Worm (Caenorhabditis elegans): ENCODE measurements around the gene T22G5.3.

T22G5.3 gene

ce11 chrV:13923851-13924250, 43.1 kb downstream of the T22G5.3 start, which contains the start of gene srxa-11:
Gene srxa-11 (plus strand): TSS chrV:13924151.
- no peak for TF ChIP-seq aly-1 (tag; optimal IDR thresholded peaks at IDR 0.05)
- TF ChIP-seq sea-1 (GFP tag; conservative IDR thresholded peaks at IDR 0.05) = no peak
- no peak for TF ChIP-seq tbx-37 (GFP tag; conservative IDR thresholded peaks at IDR 0.05)
- TF ChIP-seq hmg-4 (GFP tag; optimal IDR thresholded peaks at IDR 0.05) = no peak
- TF ChIP-seq F13C5.2 (tag; optimal IDR thresholded peaks at IDR 0.05) = no peak
- TF ChIP-seq hmbx-1 (tag; optimal IDR thresholded peaks at IDR 0.05) = no peak
- no peak for TF ChIP-seq B0310.2 (tag; optimal IDR thresholded peaks at IDR 0.05)
- TF ChIP-seq pes-1 (GFP tag; IDR thresholded peaks at IDR 0.05) = no peak
- TF ChIP-seq ama-1 (optimal IDR thresholded peaks at IDR 0.05) = no peak
- no peak for TF ChIP-seq tra-4 (tag; optimal IDR thresholded peaks at IDR 0.05)
- TF ChIP-seq scrt-1 (GFP tag; IDR thresholded peaks at IDR 0.05) = no peak
- TF ChIP-seq ets-7 (tag; optimal IDR thresholded peaks at IDR 0.05) = no peak
- TF ChIP-seq flt-1 (GFP tag; IDR thresholded peaks at IDR 0.05) = no peak

- TF ChIP-seq tbx-37 (GFP tag; conservative IDR thresholded peaks at IDR 0.05) (no peak), tbx-11 (GFP tag; IDR thresholded peaks at IDR 0.05) (no peak), flt-1 (GFP tag; IDR thresholded peaks at IDR 0.05) (no peak), tra-4 (tag; optimal IDR thresholded peaks at IDR 0.05) (no peak), ets-7 (tag; optimal IDR thresholded peaks at IDR 0.05) (no peak), F13C5.2 (tag; optimal IDR thresholded peaks at IDR 0.05) (no peak), scrt-1 (GFP tag; IDR thresholded peaks at IDR 0.05) (no peak), ceh-36 (tag; optimal IDR thresholded peaks at IDR 0.05) (no peak), B0310.2 (tag; optimal IDR thresholded peaks at IDR 0.05) (no peak), hmbx-1 (tag; optimal IDR thresholded peaks at IDR 0.05) (no peak), ceh-13 (GFP tag; optimal IDR thresholded peaks at IDR 0.05) (no peak), hmg-4 (GFP tag; optimal IDR thresholded peaks at IDR 0.05) (no peak), aly-1 (tag; optimal IDR thresholded peaks at IDR 0.05) (no peak), sea-1 (GFP tag; conservative IDR thresholded peaks at IDR 0.05) (no peak)
Observed at ce11 chrV:13926398-13926797, 45.7 kb downstream of the T22G5.3 start, which contains the start of gene srxa-12. Gene srxa-12 (plus strand): TSS chrV:13926698.

ce11 chrV:13929503-13929902, 48.8 kb downstream of the T22G5.3 start, which contains the start of gene srxa-13:
Gene srxa-13 (plus strand): TSS chrV:13929803.
- TF ChIP-seq hmbx-1 (tag; optimal IDR thresholded peaks at IDR 0.05) = no peak
- no peak for TF ChIP-seq tbx-37 (GFP tag; conservative IDR thresholded peaks at IDR 0.05)
- no peak for TF ChIP-seq tbx-11 (GFP tag; IDR thresholded peaks at IDR 0.05)
- TF ChIP-seq aly-1 (tag; optimal IDR thresholded peaks at IDR 0.05) = no peak
- no peak for TF ChIP-seq F13C5.2 (tag; optimal IDR thresholded peaks at IDR 0.05)
- no peak for TF ChIP-seq hnd-1 (tag; optimal IDR thresholded peaks at IDR 0.05)
- TF ChIP-seq hmg-4 (GFP tag; optimal IDR thresholded peaks at IDR 0.05) = no peak

- TF ChIP-seq ets-7 (tag; optimal IDR thresholded peaks at IDR 0.05) (no peak), B0310.2 (tag; optimal IDR thresholded peaks at IDR 0.05) (no peak), aly-1 (tag; optimal IDR thresholded peaks at IDR 0.05) (no peak), F13C5.2 (tag; optimal IDR thresholded peaks at IDR 0.05) (no peak), tbx-37 (GFP tag; conservative IDR thresholded peaks at IDR 0.05) (no peak), sea-1 (GFP tag; conservative IDR thresholded peaks at IDR 0.05) (no peak), pes-1 (GFP tag; IDR thresholded peaks at IDR 0.05) (no peak), hnd-1 (tag; optimal IDR thresholded peaks at IDR 0.05) (no peak)
Observed at ce11 chrV:13931225-13931624, 50.5 kb downstream of the T22G5.3 start, which contains the start of gene C06B3.16. Gene C06B3.16 (plus strand): TSS chrV:13931525.

- TF ChIP-seq pes-1 (GFP tag; IDR thresholded peaks at IDR 0.05) (no peak), sea-1 (GFP tag; conservative IDR thresholded peaks at IDR 0.05) (no peak), tbx-11 (GFP tag; IDR thresholded peaks at IDR 0.05) (no peak), hmbx-1 (tag; optimal IDR thresholded peaks at IDR 0.05) (no peak), B0310.2 (tag; optimal IDR thresholded peaks at IDR 0.05) (no peak), aly-1 (tag; optimal IDR thresholded peaks at IDR 0.05) (no peak), ceh-13 (GFP tag; optimal IDR thresholded peaks at IDR 0.05) (no peak), ceh-36 (tag; optimal IDR thresholded peaks at IDR 0.05) (no peak)
Observed at ce11 chrV:13931952-13932351, 51.2 kb downstream of the T22G5.3 start.
